Worm (Caenorhabditis elegans) whole organism, L1 larva: Measurements from ENCODE around the gene madf-3.

Source experiments
- alr-1 ChIP-seq: fragments of 200-800 bp; sonication (Bioruptor generic); optimal IDR thresholded peaks from 2 replicates; lab custom pipeline; 2018; ENCODE audit warnings: borderline replicate concordance, mild to moderate bottlenecking, missing genetic modification characterization, missing compliant biosample characterization
- ama-1 ChIP-seq: fragments of 150-350 bp; optimal IDR thresholded peaks from 2 replicates; lab custom pipeline; 2014
- ceh-82 ChIP-seq, 3 experiments: fragments of 150-350 bp in 1 of 3; sonication (generic microtip) in 2 of 3; optimal IDR thresholded peaks; 2 replicates each; lab custom pipeline; 2014 to 2017; ENCODE audit warnings: missing biosample characterization in 3 of 3, missing genetic modification characterization in 3 of 3
- egl-13 ChIP-seq: sonication (generic microtip); optimal IDR thresholded peaks from 2 replicates; lab custom pipeline; 2016; ENCODE audit warnings: missing genotype, missing genetic modification reagents, missing genetic modification characterization, missing compliant biosample characterization
- egl-27 ChIP-seq, 2 experiments: fragments of 150-350 bp in 1 of 2; sonication (generic microtip); optimal IDR thresholded peaks; 3 replicates each; lab custom pipeline; 2017 to 2018; ENCODE audit warnings: missing biosample characterization in 2 of 2, missing genetic modification characterization in 2 of 2, missing genetic modification reagents in 2 of 2
- isw-1 ChIP-seq: fragments of 200-800 bp; sonication (Bioruptor generic); IDR thresholded peaks from 2 replicates; pipeline ENCODE4 v1.3.6; 2022; ENCODE audit warnings: missing genetic modification characterization, missing compliant biosample characterization
- lin-35 ChIP-seq, 2 experiments: fragments of 150-350 bp; optimal IDR thresholded peaks; 2 replicates each; lab custom pipeline; 2014; ENCODE audit warnings: missing biosample characterization in 2 of 2, missing genetic modification characterization in 2 of 2, missing genetic modification reagents in 2 of 2
- nhr-237 ChIP-seq: fragments of 150-350 bp; optimal IDR thresholded peaks from 2 replicates; lab custom pipeline; 2014; ENCODE audit warnings: missing biosample characterization, missing genetic modification characterization
- nhr-76 ChIP-seq: sonication (generic microtip); optimal IDR thresholded peaks from 2 replicates; lab custom pipeline; 2017; ENCODE audit warnings: missing biosample characterization, missing genetic modification characterization
- sox-4 ChIP-seq: sonication (generic microtip); optimal IDR thresholded peaks from 2 replicates; lab custom pipeline; 2016; ENCODE audit warnings: missing genetic modification characterization, missing compliant biosample characterization
- sptf-1 ChIP-seq: fragments of 150-350 bp; optimal IDR thresholded peaks from 2 replicates; lab custom pipeline; 2014; ENCODE audit warnings: missing biosample characterization, missing genetic modification characterization
- tbx-2 ChIP-seq: sonication (generic microtip); optimal IDR thresholded peaks from 2 replicates; lab custom pipeline; 2016; ENCODE audit warnings: missing genetic modification characterization, missing compliant biosample characterization
- unc-62 ChIP-seq: fragments of 150-350 bp; optimal IDR thresholded peaks from 2 replicates; lab custom pipeline; 2014; ENCODE audit warnings: missing biosample characterization, missing genetic modification reagents, missing genetic modification characterization
- ztf-4 ChIP-seq: fragments of 150-350 bp; optimal IDR thresholded peaks from 2 replicates; lab custom pipeline; 2014; ENCODE audit warnings: missing biosample characterization, missing genetic modification characterization

- TF ChIP-seq nhr-76 (tag; lab: Kevin White, UChicago): no peak
- no peak for TF ChIP-seq ama-1 (lab: Kevin White, UChicago)
- TF ChIP-seq ztf-4 (tag; lab: Kevin White, UChicago): no peak
- no peak for TF ChIP-seq nhr-237
- no peak for TF ChIP-seq tbx-2 (tag; lab: Kevin White, UChicago)
- no peak for TF ChIP-seq egl-27 (tag; optimal IDR thresholded peaks at IDR 0.05; lab: Kevin White, UChicago)
- no peak for TF ChIP-seq sox-4 (tag; lab: Kevin White, UChicago)
- TF ChIP-seq unc-62 (GFP tag; lab: Kevin White, UChicago): no peak
- no peak for TF ChIP-seq isw-1 (GFP tag; lab: Robert Waterston, UW)
- TF ChIP-seq ceh-82 (tag; optimal IDR thresholded peaks at IDR 0.05; lab: Kevin White, UChicago): no peak
- TF ChIP-seq sptf-1 (tag; lab: Kevin White, UChicago): no peak
- TF ChIP-seq lin-35 (GFP tag; optimal IDR thresholded peaks at IDR 0.05; lab: Kevin White, UChicago): no peak
- TF ChIP-seq alr-1 (tag; lab: Kevin White, UChicago): no peak
- no peak for TF ChIP-seq egl-13 (tag; lab: Kevin White, UChicago)
These were observed 40.4 kb upstream of the madf-3 start for ce11 chrII:4294189-4294588.
